Fruit fly (Drosophila melanogaster): ENCODE measurements around the gene Cyt-c1L.

DNA sequence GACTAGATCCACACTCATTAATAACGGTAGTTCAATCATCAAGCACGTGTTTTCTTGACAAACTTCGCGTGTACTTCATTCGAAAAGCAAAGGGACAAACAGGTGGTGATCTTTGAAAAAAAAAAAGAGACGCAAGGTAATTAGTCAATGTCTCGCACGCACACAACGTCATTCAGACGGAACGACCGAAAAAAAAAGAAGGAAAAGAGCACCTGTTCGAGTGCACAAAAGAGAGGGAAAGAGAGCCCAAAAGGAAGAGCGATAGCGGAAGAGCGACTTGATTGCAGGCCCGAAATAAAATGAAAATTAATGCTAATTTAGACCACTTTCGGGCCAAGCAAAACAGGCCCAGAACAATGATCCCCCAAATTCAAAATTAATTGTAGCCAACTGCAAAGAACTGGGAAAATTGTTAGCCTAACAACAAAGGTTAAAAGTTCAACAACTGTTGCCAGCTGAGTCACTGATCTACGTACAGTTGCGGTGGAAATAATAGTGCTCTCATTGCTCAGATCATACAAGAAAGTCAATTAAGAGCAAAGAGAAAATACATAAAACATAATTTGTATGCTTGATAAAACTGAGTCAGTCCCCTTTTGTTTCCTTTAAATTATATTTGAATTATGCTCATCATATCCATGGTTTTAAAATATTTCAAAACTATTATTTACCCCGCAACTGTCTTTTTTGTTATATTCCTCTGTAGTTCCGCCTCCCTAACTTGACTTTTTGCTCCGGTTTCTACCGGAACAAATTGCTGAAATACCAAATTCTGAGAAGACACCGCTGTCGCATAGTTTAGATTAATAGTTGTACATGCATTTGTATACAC lies 11.9 kb upstream of the Cyt-c1L start:
- TF ChIP-seq pad (GFP tag; optimal IDR thresholded peaks at IDR 0.05) (no peak), CG33017 (tag; optimal IDR thresholded peaks at IDR 0.05) (peak; percentile 27), toe (GFP tag; optimal IDR thresholded peaks at IDR 0.05) (no peak), CG7045 (GFP tag; optimal IDR thresholded peaks at IDR 0.05) (no peak)
